Worm (Caenorhabditis elegans) whole organism, midembryonic: ENCODE results near the gene srx-116.

ENCODE experiments used
- T22C8.4 ChIP-seq: fragments of 200-800 bp; sonication (Bioruptor generic); IDR thresholded peaks from 2 replicates; pipeline ENCODE4 v1.3.6; 2022; ENCODE audit warnings: missing genetic modification characterization, missing compliant biosample characterization
- cog-1 ChIP-seq: sonication (generic microtip); optimal IDR thresholded peaks from 2 replicates; lab custom pipeline; 2016; ENCODE audit warnings: missing genetic modification characterization, missing compliant biosample characterization
- flt-1 ChIP-seq: fragments of 200-800 bp; sonication (Bioruptor generic); IDR thresholded peaks from 2 replicates; pipeline ENCODE4 v1.3.6; 2022; ENCODE audit warnings: missing genetic modification characterization, missing compliant biosample characterization
- klf-2 ChIP-seq: fragments of 200-800 bp; sonication (Bioruptor generic); conservative IDR thresholded peaks from 2 replicates; pipeline ENCODE4 v1.3.6; 2022; ENCODE audit warnings: missing genetic modification reagents, missing genetic modification characterization, missing compliant biosample characterization
- med-1 ChIP-seq: sonication (generic microtip); optimal IDR thresholded peaks from 2 replicates; lab custom pipeline; 2017; ENCODE audit warnings: missing genetic modification characterization, mild to moderate bottlenecking, missing compliant biosample characterization, antibody characterized with exemption, missing genetic modification reagents; ENCODE audit not compliant: insufficient read depth
- ref-1 ChIP-seq: fragments of 200-800 bp; sonication (Bioruptor generic); conservative IDR thresholded peaks from 2 replicates; pipeline ENCODE4 v1.3.6; 2022; ENCODE audit warnings: missing genetic modification reagents, missing genetic modification characterization, missing compliant biosample characterization
- tab-1 ChIP-seq: fragments of 200-800 bp; sonication (Bioruptor generic); IDR thresholded peaks from 2 replicates; pipeline ENCODE4 v1.3.6; 2022; ENCODE audit warnings: missing genetic modification characterization, missing compliant biosample characterization
- ztf-23 ChIP-seq: fragments of 200-800 bp; sonication (Bioruptor generic); IDR thresholded peaks from 2 replicates; pipeline ENCODE4 v1.3.6; 2022; ENCODE audit warnings: missing genetic modification reagents, missing genetic modification characterization, missing compliant biosample characterization
- ztf-29 ChIP-seq: fragments of 200-800 bp; sonication (Bioruptor generic); IDR thresholded peaks from 2 replicates; pipeline ENCODE4 v1.3.6; 2022; ENCODE audit warnings: missing genetic modification reagents, missing genetic modification characterization, missing compliant biosample characterization

Gene srx-116

DNA sequence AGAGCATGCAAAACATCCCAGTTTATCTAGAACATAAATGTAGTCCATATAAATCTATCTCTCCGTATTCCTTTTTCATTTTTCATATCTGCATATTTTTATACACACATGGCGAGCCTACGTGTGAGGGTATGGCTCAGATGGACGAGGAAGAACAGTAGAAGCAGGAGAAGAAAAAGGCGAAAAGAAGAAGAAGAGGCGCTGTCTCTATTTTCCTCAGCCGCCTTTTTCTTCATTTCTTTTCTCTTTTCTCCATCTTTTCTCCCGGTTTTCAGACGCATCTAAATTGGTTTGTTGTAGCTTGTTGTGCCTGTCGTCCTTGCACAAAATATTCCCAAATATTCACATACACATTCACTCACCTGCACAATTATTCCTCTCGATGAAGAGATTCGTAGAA lies 25.3 kb downstream of the srx-116 start, which contains the start of gene K10C8.4:
K10C8.4 (plus strand) TSS at position 301 of the 400 bp plus-strand sequence.
- TF ChIP-seq ztf-29 = no peak
- TF ChIP-seq ref-1 = no peak
- TF ChIP-seq klf-2 (GFP tag; lab: Robert Waterston, UW) = no peak
- no peak for TF ChIP-seq flt-1
- TF ChIP-seq med-1 (GFP tag; lab: Kevin White, UChicago) = no peak
- TF ChIP-seq T22C8.4 (GFP tag; lab: Robert Waterston, UW) = no peak
- no peak for TF ChIP-seq cog-1
- no peak for TF ChIP-seq tab-1 (GFP tag; lab: Robert Waterston, UW)
- TF ChIP-seq ztf-23 = no peak

DNA sequence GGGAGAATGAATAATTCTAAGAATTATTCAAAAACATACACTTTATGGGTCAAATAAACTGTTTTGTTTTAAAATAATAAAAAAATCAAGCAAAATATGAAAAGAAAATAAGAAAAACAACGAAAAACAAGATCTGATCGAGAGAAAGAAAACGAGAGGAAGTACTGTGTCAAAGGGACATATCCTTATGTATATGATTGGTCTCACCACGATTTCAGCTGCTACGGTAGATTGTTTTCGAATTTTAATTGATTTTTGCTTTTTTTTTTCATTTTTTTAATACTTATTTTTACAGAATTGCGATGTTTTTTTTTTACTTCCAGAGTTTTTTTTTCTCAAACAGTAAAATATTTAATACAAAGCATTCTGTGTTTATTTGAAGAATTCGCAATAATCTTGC lies 26.1 kb downstream of the srx-116 start:
- TF ChIP-seq ref-1 (no peak), cog-1 (no peak), ztf-23 (no peak), ztf-29 (no peak), klf-2 (GFP tag; lab: Robert Waterston, UW) (no peak), flt-1 (no peak), med-1 (GFP tag; lab: Kevin White, UChicago) (no peak), tab-1 (GFP tag; lab: Robert Waterston, UW) (no peak), T22C8.4 (GFP tag; lab: Robert Waterston, UW) (no peak)

DNA sequence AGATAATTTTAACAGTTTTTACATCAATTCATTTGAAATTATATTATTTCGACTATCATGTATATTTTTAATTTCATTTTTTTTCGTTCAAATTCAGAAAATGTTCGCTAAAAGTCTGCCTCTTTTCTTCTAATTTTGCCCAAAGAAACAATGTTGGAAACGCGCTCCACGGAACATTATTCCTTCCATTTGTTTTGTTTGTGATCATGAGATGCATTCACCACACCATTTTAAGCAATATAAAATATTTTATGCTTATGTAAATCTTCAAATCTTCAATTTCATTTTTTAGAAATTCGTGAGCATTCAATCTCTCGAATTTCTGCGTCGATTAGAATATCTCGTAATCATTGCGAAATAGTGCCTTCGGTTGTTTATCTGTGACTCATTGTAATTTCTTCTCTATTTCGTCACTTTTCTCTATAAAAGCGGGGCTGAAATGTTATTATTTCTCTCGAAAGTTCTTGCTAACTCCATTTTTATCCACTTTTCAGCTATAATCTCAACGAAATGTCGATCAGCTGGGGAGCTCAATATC lies 26.7 kb downstream of the srx-116 start, which contains the start of gene istr-1:
istr-1 (plus strand) TSS at position 495 of the 538 bp plus-strand sequence.
- no peak for TF ChIP-seq flt-1
- no peak for TF ChIP-seq klf-2 (GFP tag; lab: Robert Waterston, UW)
- TF ChIP-seq ztf-23 = no peak
- no peak for TF ChIP-seq med-1 (GFP tag; lab: Kevin White, UChicago)
- no peak for TF ChIP-seq cog-1
- TF ChIP-seq T22C8.4 (GFP tag; lab: Robert Waterston, UW) = no peak
- TF ChIP-seq ztf-29 = no peak
- TF ChIP-seq tab-1 (GFP tag; lab: Robert Waterston, UW) = no peak
- no peak for TF ChIP-seq ref-1

DNA sequence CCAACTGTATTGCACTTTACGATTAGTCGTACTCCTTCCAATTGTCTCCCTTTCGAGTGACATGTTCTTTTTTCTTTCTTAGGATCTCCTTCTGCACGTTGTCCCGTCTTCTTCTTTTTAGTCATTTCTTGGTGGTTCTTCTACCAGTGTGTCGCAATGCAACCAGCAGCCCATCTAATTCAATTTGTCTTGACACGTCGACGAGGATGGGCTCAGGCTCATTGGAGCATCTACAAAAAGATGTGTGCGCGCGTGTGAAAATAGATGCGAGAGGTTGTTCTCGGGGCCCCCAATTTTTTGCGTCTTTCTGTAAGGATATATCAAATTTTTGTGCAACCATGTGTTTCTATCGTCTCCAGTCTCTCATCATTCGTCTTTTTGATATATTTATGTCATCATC lies 30.9 kb downstream of the srx-116 start:
- TF ChIP-seq cog-1 = no peak

DNA sequence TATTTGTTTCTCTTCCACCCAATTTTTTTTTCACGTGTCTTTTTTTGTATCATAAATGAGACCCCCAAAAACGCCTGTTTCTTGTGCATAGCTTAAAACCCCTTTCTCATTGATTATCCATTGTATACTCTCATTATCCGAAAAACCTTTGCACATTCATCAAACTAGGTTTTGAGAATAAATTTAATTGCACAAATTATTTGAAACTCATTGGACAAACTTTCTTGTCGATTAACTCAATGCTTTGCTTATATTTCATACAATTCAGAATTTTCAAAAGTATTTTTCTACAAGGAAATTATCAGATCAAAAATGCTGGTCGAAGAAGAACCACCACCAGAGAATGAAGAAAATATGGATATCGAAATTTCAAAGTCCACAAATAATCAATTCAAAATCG lies 33.4 kb downstream of the srx-116 start, which contains the start of gene R11D1.1:
R11D1.1 (plus strand) TSS at position 301 of the 400 bp plus-strand sequence.
- no peak for TF ChIP-seq klf-2 (GFP tag; lab: Robert Waterston, UW)
- no peak for TF ChIP-seq med-1 (GFP tag; lab: Kevin White, UChicago)
- no peak for TF ChIP-seq ztf-23
- TF ChIP-seq ztf-29 = no peak

DNA sequence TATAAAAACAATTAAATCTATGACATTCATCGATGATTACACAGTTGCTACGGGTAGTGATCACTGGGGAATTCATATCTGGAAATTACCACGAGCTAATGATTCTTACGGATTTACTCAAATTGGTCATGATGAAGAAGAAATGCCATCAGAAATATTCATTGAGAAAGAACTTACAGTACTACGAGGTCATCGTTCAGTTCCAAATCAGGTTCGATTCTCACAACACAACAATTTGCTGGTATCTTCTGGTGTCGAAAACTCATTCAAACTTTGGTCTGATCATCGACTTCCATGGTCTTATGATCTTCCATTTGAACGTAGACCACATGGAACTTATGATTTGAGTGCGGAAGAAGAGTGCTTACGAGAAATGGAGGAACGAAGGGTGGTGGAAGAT lies 35.8 kb downstream of the srx-116 start:
- TF ChIP-seq tab-1 (GFP tag; lab: Robert Waterston, UW) = no peak
- no peak for TF ChIP-seq cog-1
- no peak for TF ChIP-seq flt-1
- no peak for TF ChIP-seq ztf-23
- TF ChIP-seq ztf-29 = no peak
- TF ChIP-seq ref-1 = no peak
- no peak for TF ChIP-seq med-1 (GFP tag; lab: Kevin White, UChicago)
- TF ChIP-seq T22C8.4 (GFP tag; lab: Robert Waterston, UW) = no peak
- no peak for TF ChIP-seq klf-2 (GFP tag; lab: Robert Waterston, UW)

DNA sequence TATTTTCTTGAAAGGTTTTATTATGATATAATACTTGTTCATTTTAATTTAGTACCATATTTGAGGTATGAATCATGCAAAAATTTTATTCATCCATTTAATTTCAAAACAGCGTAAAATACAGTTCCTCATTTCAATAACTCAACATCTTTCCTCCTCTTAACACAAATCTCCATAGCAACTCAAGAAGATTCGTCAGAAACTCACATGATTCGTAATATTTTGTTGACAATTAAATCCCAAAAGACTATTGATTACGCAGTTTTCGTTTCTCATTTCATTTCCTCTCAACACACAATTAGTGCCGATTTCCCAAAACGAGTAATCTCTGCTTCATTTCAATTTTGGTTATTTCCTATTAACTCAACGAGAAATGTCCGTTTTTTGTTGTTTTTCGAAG lies 37.6 kb downstream of the srx-116 start, which contains the start of gene R11D1.2:
R11D1.2 (plus strand) TSS at position 301 of the 400 bp plus-strand sequence.
- TF ChIP-seq T22C8.4 (GFP tag; lab: Robert Waterston, UW) = no peak
- TF ChIP-seq cog-1 = no peak
- no peak for TF ChIP-seq tab-1 (GFP tag; lab: Robert Waterston, UW)
- TF ChIP-seq ztf-23 = no peak
- no peak for TF ChIP-seq ztf-29
- TF ChIP-seq med-1 (GFP tag; lab: Kevin White, UChicago) = no peak
- no peak for TF ChIP-seq klf-2 (GFP tag; lab: Robert Waterston, UW)
- no peak for TF ChIP-seq ref-1
- no peak for TF ChIP-seq flt-1

DNA sequence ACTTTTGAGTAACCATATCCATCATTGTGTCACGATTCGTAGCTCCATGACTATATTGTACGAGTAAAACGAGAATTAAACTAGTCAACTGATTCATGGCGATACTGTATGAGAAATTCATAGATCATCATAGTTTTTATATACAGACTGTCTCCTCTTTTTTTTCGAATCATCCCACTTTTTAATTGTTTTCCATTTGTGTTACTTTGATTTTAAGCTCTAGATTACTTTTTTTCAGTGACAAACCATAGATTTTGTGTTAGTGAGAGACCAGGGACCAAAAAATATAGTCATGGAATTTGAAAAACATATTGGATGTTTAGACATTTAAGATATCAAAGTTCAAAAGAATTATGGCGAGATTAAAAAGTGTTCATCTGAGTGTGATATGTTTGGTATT lies 41.3 kb downstream of the srx-116 start, which contains the start of gene R11D1.3:
R11D1.3 (minus strand) TSS at position 101 of the 400 bp plus-strand sequence.
- no peak for TF ChIP-seq cog-1
- no peak for TF ChIP-seq tab-1 (GFP tag; lab: Robert Waterston, UW)
- TF ChIP-seq ref-1 = no peak
- TF ChIP-seq flt-1 = no peak
- TF ChIP-seq med-1 (GFP tag; lab: Kevin White, UChicago) = no peak
- TF ChIP-seq ztf-29 = no peak
- TF ChIP-seq klf-2 (GFP tag; lab: Robert Waterston, UW) = no peak
- TF ChIP-seq T22C8.4 (GFP tag; lab: Robert Waterston, UW) = no peak
- no peak for TF ChIP-seq ztf-23

DNA sequence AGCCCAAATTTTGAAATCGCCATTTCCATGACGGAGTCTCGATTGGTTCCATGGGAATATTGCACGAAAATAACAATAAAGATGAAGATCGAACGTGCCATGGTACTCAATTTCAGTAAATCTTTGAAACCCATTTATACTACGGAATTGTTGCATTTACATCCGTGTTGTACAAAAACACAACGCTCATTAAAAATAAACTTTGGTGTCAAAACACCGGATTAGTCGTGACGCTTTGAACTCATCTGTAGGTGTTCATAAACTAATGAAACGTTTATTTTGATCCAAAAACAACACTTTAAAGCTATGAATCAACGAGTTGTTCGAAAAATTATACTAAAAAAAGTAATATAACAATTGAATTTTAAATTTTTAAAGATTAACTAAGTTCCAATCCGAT lies 43.4 kb downstream of the srx-116 start, which contains the start of gene R11D1.4:
R11D1.4 (minus strand) TSS at position 101 of the 400 bp plus-strand sequence.
- TF ChIP-seq flt-1 = no peak
- no peak for TF ChIP-seq med-1 (GFP tag; lab: Kevin White, UChicago)
- TF ChIP-seq cog-1 = no peak
- no peak for TF ChIP-seq ztf-29
- TF ChIP-seq ztf-23 = no peak
- no peak for TF ChIP-seq tab-1 (GFP tag; lab: Robert Waterston, UW)
- TF ChIP-seq klf-2 (GFP tag; lab: Robert Waterston, UW) = no peak
- no peak for TF ChIP-seq ref-1
- no peak for TF ChIP-seq T22C8.4 (GFP tag; lab: Robert Waterston, UW)

DNA sequence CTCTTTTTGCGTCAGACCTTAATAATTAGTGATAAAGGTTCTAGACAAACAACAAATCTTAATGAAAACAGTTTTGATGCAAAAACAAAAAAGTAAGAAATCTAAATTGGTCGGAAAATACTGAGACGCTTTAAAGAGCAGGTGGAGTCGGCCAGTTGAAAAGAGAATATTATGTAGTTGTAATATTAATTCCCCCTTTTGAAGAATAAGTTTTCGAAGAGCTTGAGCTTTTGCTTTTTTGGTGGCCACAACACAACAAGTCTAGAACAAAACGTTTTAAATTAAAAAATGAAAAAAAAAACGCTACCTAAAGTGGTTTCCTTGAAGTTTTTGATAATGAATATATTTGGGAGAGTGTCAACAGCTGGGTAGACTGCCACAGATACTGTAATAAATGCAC lies 45.7 kb downstream of the srx-116 start, which contains the start of gene str-178:
str-178 (minus strand) TSS at position 101 of the 400 bp plus-strand sequence.
- no peak for TF ChIP-seq med-1 (GFP tag; lab: Kevin White, UChicago)
- TF ChIP-seq ztf-29 = no peak
- no peak for TF ChIP-seq cog-1
- TF ChIP-seq flt-1 = no peak
- TF ChIP-seq tab-1 (GFP tag; lab: Robert Waterston, UW) = no peak
- no peak for TF ChIP-seq klf-2 (GFP tag; lab: Robert Waterston, UW)
- no peak for TF ChIP-seq ztf-23
- TF ChIP-seq T22C8.4 (GFP tag; lab: Robert Waterston, UW) = no peak
- no peak for TF ChIP-seq ref-1
